Fruit fly (Drosophila melanogaster): Measurements from ENCODE around the gene wrm2.

DNA sequence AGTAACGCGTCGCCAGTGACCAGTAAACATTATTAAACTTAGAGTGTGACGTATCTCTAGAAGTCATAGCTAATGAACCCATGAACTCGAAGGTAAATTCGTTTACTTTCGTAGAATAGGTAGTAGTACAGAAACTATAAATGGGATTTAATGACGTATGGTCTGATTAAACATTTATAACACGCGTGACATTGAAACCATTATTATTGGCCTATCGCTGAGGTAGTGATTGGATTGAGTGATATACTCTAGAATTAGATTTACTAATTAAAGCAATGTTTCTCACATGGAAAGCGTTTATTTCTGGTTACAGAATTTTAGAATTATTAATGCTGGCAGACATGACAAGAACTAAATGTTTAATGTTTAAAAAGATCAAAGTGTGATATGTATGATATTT is 41.8 kb upstream of the wrm2 start:
- TF ChIP-seq Sox14 (GFP tag; optimal IDR thresholded peaks at IDR 0.05), result no peak
- TF ChIP-seq Blimp-1 (GFP tag; optimal IDR thresholded peaks at IDR 0.05), result no peak
- no peak for TF ChIP-seq Eip78C (GFP tag)
- TF ChIP-seq CG6276 (GFP tag; optimal IDR thresholded peaks at IDR 0.05), result no peak
- no peak for TF ChIP-seq Sox102F (GFP tag; optimal IDR thresholded peaks at IDR 0.05)
- TF ChIP-seq spab (GFP tag; optimal IDR thresholded peaks at IDR 0.05), result no peak
- TF ChIP-seq CG8119 (GFP tag; IDR thresholded peaks at IDR 0.05), result no peak
- TF ChIP-seq fkh (GFP tag; optimal IDR thresholded peaks at IDR 0.05), result no peak
- no peak for TF ChIP-seq acj6 (GFP tag; optimal IDR thresholded peaks at IDR 0.05)
